Worm (Caenorhabditis elegans) whole organism, L4 larva: Measurements from ENCODE around the gene W06D11.1.

Experiments
- dmd-6 ChIP-seq: fragments of 200-800 bp; sonication (Bioruptor generic); IDR thresholded peaks from 2 replicates; pipeline ENCODE4 v1.3.6; 2022; ENCODE audit warnings: missing genetic modification reagents, missing genetic modification characterization, missing compliant biosample characterization
- lsy-2 ChIP-seq, 2 experiments: fragments of 150-350 bp in 1 of 2; sonication (generic microtip) in 1 of 2; optimal IDR thresholded peaks; 2 replicates each; lab custom pipeline; 2014 to 2017; ENCODE audit warnings: missing biosample characterization in 2 of 2, missing genetic modification characterization in 2 of 2
- pqm-1 ChIP-seq: sonication (generic microtip); optimal IDR thresholded peaks from 2 replicates; lab custom pipeline; 2017; ENCODE audit warnings: missing biosample characterization, missing genetic modification characterization

DNA sequence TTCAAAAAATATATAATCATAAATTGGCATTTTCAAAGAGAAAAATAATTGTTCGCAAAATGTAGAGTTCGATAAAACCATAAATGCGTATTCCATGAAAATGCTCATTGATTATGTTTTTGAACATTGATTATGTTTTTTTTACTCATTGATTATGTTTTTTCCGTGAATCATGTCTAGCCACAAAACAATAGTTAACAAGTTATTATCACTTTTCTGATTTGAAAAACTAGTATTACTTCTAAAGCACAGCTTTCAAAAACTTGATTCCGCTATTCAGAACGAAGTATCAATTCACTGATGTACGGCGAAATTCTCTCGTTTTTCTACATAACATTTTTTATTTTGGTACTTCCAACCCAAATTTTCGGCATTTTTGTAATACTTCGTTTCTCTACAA is 41.4 kb downstream of the W06D11.1 start, which contains the start of gene srd-48:
- TF ChIP-seq dmd-6 (GFP tag; lab: Robert Waterston, UW) (no peak), lsy-2 (tag; optimal IDR thresholded peaks at IDR 0.05; lab: Kevin White, UChicago) (no peak), pqm-1 (tag; lab: Kevin White, UChicago) (no peak)
